Worm (Caenorhabditis elegans): ENCODE measurements around the gene srbc-56.

Gene srbc-56

ce11 chrV:15841095-15841494 is 9.6 kb upstream of the srbc-56 start, which contains the start of gene srh-149:
srh-149 (minus strand) TSS chrV:15841195.
- TF ChIP-seq ceh-19 (GFP tag; optimal IDR thresholded peaks at IDR 0.05) (no peak), unc-3 (GFP tag; conservative IDR thresholded peaks at IDR 0.05) (no peak), unc-3 (tag; optimal IDR thresholded peaks at IDR 0.05) (no peak), unc-86 (tag; optimal IDR thresholded peaks at IDR 0.05) (no peak), odd-2 (tag; optimal IDR thresholded peaks at IDR 0.05) (no peak), lin-11 (tag; optimal IDR thresholded peaks at IDR 0.05) (no peak), pqm-1 (tag; optimal IDR thresholded peaks at IDR 0.05) (no peak), pha-4 (tag; optimal IDR thresholded peaks at IDR 0.05) (no peak), npax-4 (tag; optimal IDR thresholded peaks at IDR 0.05) (no peak), ceh-24 (tag; optimal IDR thresholded peaks at IDR 0.05) (no peak), madf-2 (tag; optimal IDR thresholded peaks at IDR 0.05) (no peak), ceh-18 (tag; optimal IDR thresholded peaks at IDR 0.05) (no peak), hlh-8 (tag; optimal IDR thresholded peaks at IDR 0.05) (no peak), fkh-6 (tag; optimal IDR thresholded peaks at IDR 0.05) (no peak), Y22D7AL.16 (tag; optimal IDR thresholded peaks at IDR 0.05) (no peak), K09A11.1 (tag; optimal IDR thresholded peaks at IDR 0.05; ENCODE audit: insufficient read depth) (no peak), pax-1 (tag; optimal IDR thresholded peaks at IDR 0.05) (no peak), rnt-1 (tag; optimal IDR thresholded peaks at IDR 0.05) (no peak), che-1 (tag; optimal IDR thresholded peaks at IDR 0.05) (no peak), eyg-1 (tag; optimal IDR thresholded peaks at IDR 0.05) (no peak)

ce11 chrV:15833622-15834021 is 2.1 kb upstream of the srbc-56 start, which contains the start of gene srbc-54:
srbc-54 (minus strand) TSS chrV:15833722.
- no peak for TF ChIP-seq Y22D7AL.16 (tag; optimal IDR thresholded peaks at IDR 0.05)
- no peak for TF ChIP-seq fkh-6 (tag; optimal IDR thresholded peaks at IDR 0.05)
- TF ChIP-seq ceh-31 (tag; optimal IDR thresholded peaks at IDR 0.05), result no peak
- no peak for TF ChIP-seq zip-5 (tag; optimal IDR thresholded peaks at IDR 0.05)

ce11 chrV:15829907-15830306 is 1.6 kb downstream of the srbc-56 start, which contains the start of gene srbc-55:
srbc-55 (minus strand) TSS chrV:15830007.
- TF ChIP-seq sox-2 (GFP tag; IDR thresholded peaks at IDR 0.05) (no peak), ceh-48 (tag; optimal IDR thresholded peaks at IDR 0.05) (no peak), fkh-6 (tag; optimal IDR thresholded peaks at IDR 0.05) (no peak), tbx-7 (tag; optimal IDR thresholded peaks at IDR 0.05) (no peak), rnt-1 (tag; optimal IDR thresholded peaks at IDR 0.05) (no peak), Y22D7AL.16 (tag; optimal IDR thresholded peaks at IDR 0.05) (no peak), tbx-2 (tag; optimal IDR thresholded peaks at IDR 0.05) (no peak)

- TF ChIP-seq che-1 (tag; optimal IDR thresholded peaks at IDR 0.05) (no peak), ceh-18 (tag; optimal IDR thresholded peaks at IDR 0.05) (no peak), unc-55 (GFP tag; optimal IDR thresholded peaks at IDR 0.05) (no peak), ama-1 (optimal IDR thresholded peaks at IDR 0.05) (no peak), ceh-34 (tag; optimal IDR thresholded peaks at IDR 0.05) (no peak), ceh-30 (tag; optimal IDR thresholded peaks at IDR 0.05) (no peak), lin-11 (tag; optimal IDR thresholded peaks at IDR 0.05) (no peak), tbx-2 (tag; optimal IDR thresholded peaks at IDR 0.05) (no peak)
Measured at ce11 chrV:15826110-15826509, 5.4 kb downstream of the srbc-56 start, which contains the start of gene srbc-51. srbc-51 (plus strand) TSS chrV:15826410.

- TF ChIP-seq ets-4 (tag; optimal IDR thresholded peaks at IDR 0.05), result no peak
- no peak for TF ChIP-seq lin-11 (tag; optimal IDR thresholded peaks at IDR 0.05)
- no peak for TF ChIP-seq sdc-2 (tag; optimal IDR thresholded peaks at IDR 0.05)
- TF ChIP-seq sox-2 (GFP tag; IDR thresholded peaks at IDR 0.05), result no peak
- TF ChIP-seq unc-42 (tag; optimal IDR thresholded peaks at IDR 0.05), result no peak
- TF ChIP-seq odd-2 (tag; optimal IDR thresholded peaks at IDR 0.05), result no peak
- no peak for TF ChIP-seq ceh-34 (tag; optimal IDR thresholded peaks at IDR 0.05)
- TF ChIP-seq unc-86 (tag; optimal IDR thresholded peaks at IDR 0.05), result no peak
- TF ChIP-seq T23F11.4 (GFP tag; optimal IDR thresholded peaks at IDR 0.05), result no peak
- TF ChIP-seq elt-2 (tag; optimal IDR thresholded peaks at IDR 0.05), result no peak
- no peak for TF ChIP-seq pha-2 (tag; optimal IDR thresholded peaks at IDR 0.05)
- no peak for TF ChIP-seq ttx-3 (tag; optimal IDR thresholded peaks at IDR 0.05)
Measured at ce11 chrV:15824866-15825265, 6.6 kb downstream of the srbc-56 start, which contains the start of gene srbc-50. srbc-50 (minus strand) TSS chrV:15824966.

Data from whole organism, late embryonic.